Worm (Caenorhabditis elegans) whole organism, late embryonic: ENCODE results near the gene C15F1.1.

ENCODE experiments used
- K02D7.2 ChIP-seq: sonication (generic microtip); optimal IDR thresholded peaks from 2 replicates; lab custom pipeline; 2017; ENCODE audit warnings: mild to moderate bottlenecking, missing genetic modification characterization, missing compliant biosample characterization
- ceh-19 ChIP-seq: fragments of 200-800 bp; sonication (Bioruptor generic); optimal IDR thresholded peaks from 2 replicates; lab custom pipeline; 2018; ENCODE audit warnings: mild to moderate bottlenecking, missing genetic modification characterization, missing compliant biosample characterization
- ceh-2 ChIP-seq: sonication (generic microtip); optimal IDR thresholded peaks from 2 replicates; lab custom pipeline; 2016; ENCODE audit warnings: missing genotype, missing genetic modification characterization, missing compliant biosample characterization
- ceh-31 ChIP-seq: sonication (generic microtip); optimal IDR thresholded peaks from 2 replicates; lab custom pipeline; 2016; ENCODE audit warnings: missing genetic modification characterization, missing compliant biosample characterization
- ceh-9 ChIP-seq: sonication (generic microtip); optimal IDR thresholded peaks from 2 replicates; lab custom pipeline; 2016; ENCODE audit warnings: mild to moderate bottlenecking, missing genetic modification characterization, inconsistent platforms, missing compliant biosample characterization
- elt-2 ChIP-seq: sonication (generic microtip); optimal IDR thresholded peaks from 2 replicates; lab custom pipeline; 2016; ENCODE audit warnings: missing genetic modification reagents, missing genetic modification characterization, missing compliant biosample characterization
- fkh-10 ChIP-seq: fragments of 150-350 bp; optimal IDR thresholded peaks from 2 replicates; lab custom pipeline; 2014; ENCODE audit warnings: missing biosample characterization, missing genetic modification reagents, missing genetic modification characterization
- unc-3 ChIP-seq, 2 experiments: fragments of 200-800 bp in 1 of 2; sonication (Bioruptor generic) in 1 of 2; sonication (generic microtip) in 1 of 2; conservative IDR thresholded peaks in 1 of 2; optimal IDR thresholded peaks in 1 of 2; 2 replicates each; pipeline versions ENCODE4 v1.3.6 to Lab custom; 2016 to 2022; ENCODE audit warnings: missing compliant biosample characterization in 2 of 2, missing genetic modification characterization in 2 of 2, missing genetic modification reagents in 1 of 2
- ztf-16 ChIP-seq: sonication (generic microtip); optimal IDR thresholded peaks from 2 replicates; lab custom pipeline; 2017; ENCODE audit warnings: missing genetic modification characterization, missing compliant biosample characterization

ce11 chrII:7037659-7038342 is 48.1 kb downstream of the C15F1.1 start, which contains the start of gene cin-4:
- TF ChIP-seq fkh-10 (GFP tag; lab: Kevin White, UChicago) (no peak), ztf-16 (no peak), ceh-2 (tag; lab: Kevin White, UChicago) (no peak), elt-2 (no peak), ceh-31 (tag; lab: Kevin White, UChicago) (no peak), K02D7.2 (no peak), ceh-9 (no peak), ceh-19 (GFP tag; lab: Kevin White, UChicago) (no peak), unc-3 (GFP tag; conservative IDR thresholded peaks at IDR 0.05; lab: Robert Waterston, UW) (no peak), unc-3 (tag; optimal IDR thresholded peaks at IDR 0.05; lab: Kevin White, UChicago) (no peak)
